Fruit fly (Drosophila melanogaster): ENCODE measurements around the gene nerfin-1.

nerfin-1 gene

DNA sequence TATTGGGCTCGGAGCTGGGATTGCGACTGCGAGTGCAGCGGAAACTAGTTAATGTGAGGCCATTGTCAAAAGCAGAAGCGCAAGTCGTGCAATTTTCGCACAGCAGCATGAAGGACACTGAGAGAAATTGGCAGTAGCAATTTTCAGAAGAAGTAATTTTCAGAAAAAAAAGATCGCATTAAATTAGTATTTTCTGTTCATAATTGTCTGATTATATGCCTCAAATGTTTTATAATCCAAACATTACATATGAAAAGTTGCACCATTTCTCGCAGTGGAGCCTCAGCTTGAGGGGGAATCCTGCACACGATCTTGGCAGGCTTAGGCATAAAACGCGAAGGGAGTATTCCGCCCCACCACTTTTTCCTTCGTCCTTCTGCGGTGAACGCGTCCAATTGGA lies 4.5 kb upstream of the nerfin-1 start (continued):
- TF ChIP-seq mirr (GFP tag; optimal IDR thresholded peaks at IDR 0.05) (no peak), Atf6 (GFP tag; IDR thresholded peaks at IDR 0.05) (no peak), dati (GFP tag; IDR thresholded peaks at IDR 0.05) (no peak), bowl (GFP tag; IDR thresholded peaks at IDR 0.05) (no peak), CG10267 (tag; optimal IDR thresholded peaks at IDR 0.05) (peak; percentile 30), CG31365 (tag; optimal IDR thresholded peaks at IDR 0.05) (no peak), CG32532 (GFP tag; IDR thresholded peaks at IDR 0.05) (no peak), corto (GFP tag; optimal IDR thresholded peaks at IDR 0.05) (peak; percentile 1), CG11560 (tag; IDR thresholded peaks at IDR 0.05) (no peak), Oaz (GFP tag; IDR thresholded peaks at IDR 0.05) (no peak), sima (GFP tag; optimal IDR thresholded peaks at IDR 0.05) (no peak), CG3281 (GFP tag; optimal IDR thresholded peaks at IDR 0.05) (no peak), CG6272 (GFP tag; IDR thresholded peaks at IDR 0.05) (0 out of 2 replicates have a peak, but pooled peaks have one; percentile 15), CG1529 (GFP tag; optimal IDR thresholded peaks at IDR 0.05) (peak; percentile 59), ac (GFP tag; optimal IDR thresholded peaks at IDR 0.05) (peak; percentile 42), klu (GFP tag; IDR thresholded peaks at IDR 0.05) (no peak), Adf1 (GFP tag; IDR thresholded peaks at IDR 0.05) (no peak), disco-r (GFP tag; optimal IDR thresholded peaks at IDR 0.05) (peak; percentile 3), Abd-B (GFP tag; optimal IDR thresholded peaks at IDR 0.05) (peak; percentile 37), tgo (GFP tag; IDR thresholded peaks at IDR 0.05) (peak; percentile 26; the same call in 1 of the 3 replicates), Vsx1 (GFP tag; optimal IDR thresholded peaks at IDR 0.05) (no peak), ftz-f1 (GFP tag; optimal IDR thresholded peaks at IDR 0.05) (no peak), sisA (GFP tag; IDR thresholded peaks at IDR 0.05) (peak; percentile 79), MBD-R2 (GFP tag; IDR thresholded peaks at IDR 0.05) (no peak), CG11456 (GFP tag; IDR thresholded peaks at IDR 0.05) (no peak), CG10979 (tag; optimal IDR thresholded peaks at IDR 0.05) (peak; percentile 84), Mrtf (GFP tag; IDR thresholded peaks at IDR 0.05) (no peak), CG8478 (optimal IDR thresholded peaks at IDR 0.05) (no peak), lbe (GFP tag; optimal IDR thresholded peaks at IDR 0.05) (no peak), dmrt11E (tag; optimal IDR thresholded peaks at IDR 0.05) (peak; percentile 91), amos (GFP tag; IDR thresholded peaks at IDR 0.05; ENCODE audit: partially characterized antibody) (no peak), Elba2 (GFP tag; optimal IDR thresholded peaks at IDR 0.05) (no peak), org-1 (GFP tag; optimal IDR thresholded peaks at IDR 0.05) (peak; percentile 41), Ada2b (GFP tag; IDR thresholded peaks at IDR 0.05) (peak; percentile 37; the same call in 1 of the 2 replicates), CG34422 (GFP tag; IDR thresholded peaks at IDR 0.05) (peak; percentile 63; the same call in 2 of the 3 replicates), chm (GFP tag; IDR thresholded peaks at IDR 0.05) (peak; percentile 72; the same call in 1 of the 2 replicates), seq (GFP tag; IDR thresholded peaks at IDR 0.05) (peak; percentile 18; the same call in 1 of the 2 replicates), bsh (GFP tag; optimal IDR thresholded peaks at IDR 0.05) (peak in 1 of 2 experiments; percentile 90), Deaf1 (tag; optimal IDR thresholded peaks at IDR 0.05) (no peak), CG7987 (GFP tag; optimal IDR thresholded peaks at IDR 0.05) (no peak), HmgD (GFP tag; optimal IDR thresholded peaks at IDR 0.05) (peak; percentile 3), CG7786 (GFP tag; optimal IDR thresholded peaks at IDR 0.05) (peak; percentile 34), Dp (GFP tag; optimal IDR thresholded peaks at IDR 0.05) (no peak), NFAT (GFP tag; IDR thresholded peaks at IDR 0.05) (no peak), tio (GFP tag; optimal IDR thresholded peaks at IDR 0.05) (peak; percentile 39), en (GFP tag; optimal IDR thresholded peaks at IDR 0.05) (peak; percentile 30), psq (GFP tag; optimal IDR thresholded peaks at IDR 0.05) (no peak), CG14667 (GFP tag; IDR thresholded peaks at IDR 0.05) (peak; percentile 50), PHDP (tag; optimal IDR thresholded peaks at IDR 0.05) (peak; percentile 56), fd64A (GFP tag; optimal IDR thresholded peaks at IDR 0.05) (peak; percentile 38), CG3407 (GFP tag; optimal IDR thresholded peaks at IDR 0.05) (peak; percentile 49), mam (GFP tag; optimal IDR thresholded peaks at IDR 0.05) (no peak), TFAM (GFP tag; optimal IDR thresholded peaks at IDR 0.05) (no peak)

Measured in whole organism, embryonic.